Worm (Caenorhabditis elegans): ENCODE measurements around the gene EGAP9.3.

EGAP9.3 gene

ce11 chrV:6565851-6566386, 14.0 kb downstream of the EGAP9.3 start, which contains the start of gene K04A8.1:
Gene K04A8.1, plus strand, starts transcription at chrV:6566336.
- TF ChIP-seq arid-1 (GFP tag; conservative IDR thresholded peaks at IDR 0.05) (no peak), spr-3 (GFP tag; optimal IDR thresholded peaks at IDR 0.05) (no peak), nhr-28 (tag; optimal IDR thresholded peaks at IDR 0.05) (peak; percentile 45), php-3 (GFP tag; IDR thresholded peaks at IDR 0.05) (no peak), nhr-6 (tag; optimal IDR thresholded peaks at IDR 0.05) (no peak), zag-1 (tag; optimal IDR thresholded peaks at IDR 0.05) (no peak), pqm-1 (tag; optimal IDR thresholded peaks at IDR 0.05) (peak; percentile 69), daf-16 (GFP tag; optimal IDR thresholded peaks at IDR 0.05) (no peak), daf-16 (tag; optimal IDR thresholded peaks at IDR 0.05) (peak; percentile 75), lir-3 (tag; optimal IDR thresholded peaks at IDR 0.05) (no peak), F26F4.8 (GFP tag; conservative IDR thresholded peaks at IDR 0.05) (no peak), T26A8.4 (GFP tag; IDR thresholded peaks at IDR 0.05) (no peak), ceh-32 (tag; optimal IDR thresholded peaks at IDR 0.05; ENCODE audit: poor library complexity) (no peak), dve-1 (tag; optimal IDR thresholded peaks at IDR 0.05; ENCODE audit: insufficient read depth) (peak; percentile 50)

ce11 chrV:6561592-6561991, 18.3 kb downstream of the EGAP9.3 start, which contains the start of gene spp-19:
Gene spp-19, minus strand, starts transcription at chrV:6561692.
- no peak for TF ChIP-seq lin-29 (GFP tag; IDR thresholded peaks at IDR 0.05)
- no peak for TF ChIP-seq spr-1 (tag; optimal IDR thresholded peaks at IDR 0.05)
- no peak for TF ChIP-seq nhr-11 (tag; optimal IDR thresholded peaks at IDR 0.05)
- TF ChIP-seq lim-7 (GFP tag; IDR thresholded peaks at IDR 0.05), result no peak
- TF ChIP-seq ceh-32 (tag; optimal IDR thresholded peaks at IDR 0.05; ENCODE audit: poor library complexity), result no peak
- no peak for TF ChIP-seq lin-13 (GFP tag; optimal IDR thresholded peaks at IDR 0.05)
- no peak for TF ChIP-seq zfp-2 (tag; optimal IDR thresholded peaks at IDR 0.05)
- TF ChIP-seq dve-1 (tag; optimal IDR thresholded peaks at IDR 0.05; ENCODE audit: insufficient read depth), result no peak
- no peak for TF ChIP-seq nhr-6 (tag; optimal IDR thresholded peaks at IDR 0.05)

ce11 chrV:6559585-6559984, 20.3 kb downstream of the EGAP9.3 start:
- TF ChIP-seq unc-130 (GFP tag; optimal IDR thresholded peaks at IDR 0.05), result peak; percentile 3
- no peak for TF ChIP-seq daf-19 (GFP tag; conservative IDR thresholded peaks at IDR 0.05)
- TF ChIP-seq ceh-62 (tag; optimal IDR thresholded peaks at IDR 0.05), result no peak
- peak; percentile 82; the same call in 1 of the 2 replicates for TF ChIP-seq ceh-44 (GFP tag; IDR thresholded peaks at IDR 0.05)
- TF ChIP-seq pha-4 (GFP tag; IDR thresholded peaks at IDR 0.05), result peak; percentile 83; the same call in 1 of the 2 replicates
- TF ChIP-seq pha-4 (tag; optimal IDR thresholded peaks at IDR 0.05), result no peak
- TF ChIP-seq madf-9 (GFP tag; conservative IDR thresholded peaks at IDR 0.05), result peak; percentile 69
- peak; percentile 44 for TF ChIP-seq rbr-2 (tag; optimal IDR thresholded peaks at IDR 0.05)
- no peak for TF ChIP-seq ces-1 (GFP tag; optimal IDR thresholded peaks at IDR 0.05)
- no peak for TF ChIP-seq dpl-1 (GFP tag; optimal IDR thresholded peaks at IDR 0.05)
- TF ChIP-seq php-3 (GFP tag; IDR thresholded peaks at IDR 0.05), result peak; percentile 74
- no peak for TF ChIP-seq nhr-237 (tag; optimal IDR thresholded peaks at IDR 0.05)
- TF ChIP-seq snpc-4 (tag; optimal IDR thresholded peaks at IDR 0.05), result no peak
- no peak for TF ChIP-seq zip-11 (GFP tag; IDR thresholded peaks at IDR 0.05)
- TF ChIP-seq nhr-41 (GFP tag; IDR thresholded peaks at IDR 0.05), result 0 out of 2 replicates have a peak, but pooled peaks have one; percentile 57
- TF ChIP-seq dmd-8 (GFP tag; IDR thresholded peaks at IDR 0.05), result peak; percentile 96
- peak; percentile 30 for TF ChIP-seq zfp-2 (tag; optimal IDR thresholded peaks at IDR 0.05)
- no peak for TF ChIP-seq ztf-11 (tag; optimal IDR thresholded peaks at IDR 0.05)
- no peak for TF ChIP-seq lin-15B (tag; optimal IDR thresholded peaks at IDR 0.05)
- peak; percentile 96 for TF ChIP-seq lim-7 (GFP tag; IDR thresholded peaks at IDR 0.05)
- TF ChIP-seq tra-1 (GFP tag; IDR thresholded peaks at IDR 0.05), result no peak
- TF ChIP-seq aly-2 (tag; optimal IDR thresholded peaks at IDR 0.05), result no peak
- TF ChIP-seq nhr-11 (tag; optimal IDR thresholded peaks at IDR 0.05), result no peak
- TF ChIP-seq egl-27 (tag; optimal IDR thresholded peaks at IDR 0.05), result no peak
- no peak for TF ChIP-seq snpc-1.2 (GFP tag; IDR thresholded peaks at IDR 0.05)
- no peak for TF ChIP-seq mes-2 (tag; optimal IDR thresholded peaks at IDR 0.05; ENCODE audit: poor library complexity, severe bottlenecking)
- TF ChIP-seq mxl-3 (GFP tag; optimal IDR thresholded peaks at IDR 0.05), result no peak
- no peak for TF ChIP-seq nhr-102 (tag; optimal IDR thresholded peaks at IDR 0.05)
- no peak for TF ChIP-seq nhr-111 (GFP tag; optimal IDR thresholded peaks at IDR 0.05)
- TF ChIP-seq ceh-82 (tag; optimal IDR thresholded peaks at IDR 0.05), result no peak
- TF ChIP-seq T26A8.4 (GFP tag; IDR thresholded peaks at IDR 0.05), result no peak
- peak; percentile 78 for TF ChIP-seq arid-1 (GFP tag; conservative IDR thresholded peaks at IDR 0.05)
- TF ChIP-seq hif-1 (tag; optimal IDR thresholded peaks at IDR 0.05), result no peak
- no peak for TF ChIP-seq daf-12 (tag; optimal IDR thresholded peaks at IDR 0.05)

Measured in whole organism, L4 larva.